Fruit fly (Drosophila melanogaster) whole organism, embryonic: Measurements from ENCODE around the gene CG1703.
A peak's percentile ranks its signal among the peaks of the same experiment; 100 is the strongest.

ENCODE experiments used
- Awh ChIP-seq: fragments of 200-800 bp; sonication (Bioruptor generic); IDR thresholded peaks from 2 replicates; pipeline ENCODE4, ENCODE4 v1.3.6; 2022; ENCODE audit warnings: missing biosample characterization, missing genetic modification characterization
- BEAF-32 ChIP-seq: fragments of 200-800 bp; sonication (Bioruptor generic); optimal IDR thresholded peaks from 3 replicates; lab custom pipeline; 2017; ENCODE audit warnings: missing biosample characterization, missing genetic modification characterization, mild to moderate bottlenecking, moderate library complexity, missing genetic modification reagents
- CG10274 ChIP-seq: fragments of 200-800 bp; sonication (Bioruptor generic); optimal IDR thresholded peaks from 3 replicates; lab custom pipeline; 2017; ENCODE audit warnings: missing biosample characterization, mild to moderate bottlenecking, missing genetic modification characterization
- CG13624 ChIP-seq: fragments of 200-800 bp; sonication (Bioruptor generic); optimal IDR thresholded peaks from 2 replicates; lab custom pipeline; 2016; ENCODE audit warnings: missing biosample characterization, missing genetic modification characterization
- CG15073 ChIP-seq: fragments of 200-800 bp; sonication (Bioruptor generic); optimal IDR thresholded peaks from 2 replicates; lab custom pipeline; 2016; ENCODE audit warnings: missing biosample characterization, missing genetic modification characterization
- CG1602 ChIP-seq: fragments of 200-800 bp; sonication (Bioruptor generic); optimal IDR thresholded peaks from 3 replicates; lab custom pipeline; 2016; ENCODE audit warnings: missing biosample characterization, missing genetic modification characterization
- CG17186 ChIP-seq: fragments of 200-800 bp; sonication (Bioruptor generic); optimal IDR thresholded peaks from 3 replicates; lab custom pipeline; 2017; ENCODE audit warnings: missing biosample characterization, missing genetic modification reagents, missing genetic modification characterization
- CG17359 ChIP-seq: fragments of 200-800 bp; sonication (Bioruptor generic); optimal IDR thresholded peaks from 3 replicates; lab custom pipeline; 2018; ENCODE audit warnings: missing biosample characterization, mild to moderate bottlenecking, missing genetic modification characterization, moderate library complexity
- CG18599 ChIP-seq: fragments of 200-800 bp; sonication (Bioruptor generic); optimal IDR thresholded peaks from 3 replicates; lab custom pipeline; 2017; ENCODE audit warnings: missing biosample characterization, missing genetic modification characterization, mild to moderate bottlenecking, moderate library complexity, missing genetic modification reagents
- CG30403 ChIP-seq: fragments of 200-800 bp; sonication (Bioruptor generic); optimal IDR thresholded peaks from 3 replicates; lab custom pipeline; 2016; ENCODE audit warnings: missing biosample characterization, missing genetic modification characterization
- CG3163 ChIP-seq: fragments of 200-800 bp; sonication (Bioruptor generic); optimal IDR thresholded peaks from 3 replicates; lab custom pipeline; 2016; ENCODE audit warnings: missing biosample characterization, missing genetic modification characterization
- CG34224 ChIP-seq: fragments of 200-800 bp; sonication (Bioruptor generic); IDR thresholded peaks from 3 replicates; pipeline ENCODE4 v1.3.6; 2022; ENCODE audit warnings: missing biosample characterization, missing genetic modification characterization; ENCODE audit not compliant: partially characterized antibody
- CG3838 ChIP-seq: fragments of 200-800 bp; sonication (Bioruptor generic); optimal IDR thresholded peaks from 3 replicates; lab custom pipeline; 2016; ENCODE audit warnings: missing biosample characterization, missing genetic modification characterization
- CG4328 ChIP-seq: fragments of 200-800 bp; sonication (Bioruptor generic); optimal IDR thresholded peaks from 3 replicates; lab custom pipeline; 2017; ENCODE audit warnings: missing biosample characterization, missing genetic modification reagents, missing genetic modification characterization
- CG4424 ChIP-seq: fragments of 200-800 bp; sonication (Bioruptor generic); optimal IDR thresholded peaks from 3 replicates; lab custom pipeline; 2016; ENCODE audit warnings: missing biosample characterization, missing genetic modification characterization
- CG6272 ChIP-seq: fragments of 200-800 bp; sonication (Bioruptor generic); IDR thresholded peaks from 2 replicates; pipeline ENCODE4 v1.3.6; 2022; ENCODE audit warnings: missing biosample characterization, missing genetic modification characterization
- CG6654 ChIP-seq: fragments of 200-800 bp; sonication (Bioruptor generic); optimal IDR thresholded peaks from 2 replicates; lab custom pipeline; 2017; ENCODE audit warnings: missing biosample characterization, mild to moderate bottlenecking, missing genetic modification characterization
- CG6683 ChIP-seq: fragments of 200-800 bp; sonication (Bioruptor generic); optimal IDR thresholded peaks from 2 replicates; lab custom pipeline; 2017; ENCODE audit warnings: missing biosample characterization, mild to moderate bottlenecking, missing genetic modification characterization, missing genetic modification reagents
- CG6791 ChIP-seq: fragments of 200-800 bp; sonication (Bioruptor generic); IDR thresholded peaks from 3 replicates; pipeline ENCODE4 v1.3.6; 2022; ENCODE audit warnings: missing biosample characterization, missing genetic modification characterization; ENCODE audit not compliant: partially characterized antibody
- CG7271 ChIP-seq: fragments of 200-800 bp; sonication (Bioruptor generic); optimal IDR thresholded peaks from 2 replicates; lab custom pipeline; 2018; ENCODE audit warnings: missing biosample characterization, mild to moderate bottlenecking, missing genetic modification characterization, moderate library complexity
- CG7839 ChIP-seq: fragments of 200-800 bp; sonication (Bioruptor generic); optimal IDR thresholded peaks from 3 replicates; lab custom pipeline; 2018; ENCODE audit warnings: missing biosample characterization, mild to moderate bottlenecking, missing genetic modification characterization, moderate library complexity
- CG8924 ChIP-seq: fragments of 200-800 bp; optimal IDR thresholded peaks from 3 replicates; lab custom pipeline; 2019; ENCODE audit warnings: missing biosample characterization, mild to moderate bottlenecking, missing genetic modification characterization, moderate library complexity
- CHES-1-like ChIP-seq: fragments of 200-800 bp; sonication (Bioruptor generic); optimal IDR thresholded peaks from 2 replicates; lab custom pipeline; 2016; ENCODE audit warnings: missing biosample characterization, missing genetic modification characterization
- Dref ChIP-seq: fragments of 200-800 bp; sonication (Bioruptor generic); IDR thresholded peaks from 2 replicates; pipeline ENCODE4 v1.3.6; 2022; ENCODE audit warnings: missing biosample characterization, missing genetic modification characterization
- GATAe ChIP-seq: fragments of 200-800 bp; sonication (Bioruptor generic); conservative IDR thresholded peaks from 2 replicates; pipeline ENCODE4 v1.3.6; 2022; ENCODE audit warnings: missing biosample characterization, missing genetic modification characterization
- HLH4C ChIP-seq: fragments of 200-800 bp; sonication (Bioruptor generic); IDR thresholded peaks from 3 replicates; pipeline ENCODE4 v1.3.6; 2022; ENCODE audit warnings: missing biosample characterization, missing genetic modification characterization; ENCODE audit not compliant: partially characterized antibody
- HmgZ ChIP-seq: fragments of 200-800 bp; sonication (Bioruptor generic); optimal IDR thresholded peaks from 2 replicates; lab custom pipeline; 2018; ENCODE audit warnings: missing biosample characterization, mild to moderate bottlenecking, missing genetic modification characterization
- Neu2 ChIP-seq: fragments of 200-800 bp; sonication (Bioruptor generic); optimal IDR thresholded peaks from 3 replicates; lab custom pipeline; 2016; ENCODE audit warnings: missing biosample characterization, missing genetic modification characterization, borderline replicate concordance
- Poxn ChIP-seq: fragments of 200-800 bp; sonication (Bioruptor generic); IDR thresholded peaks from 2 replicates; pipeline ENCODE4 v1.3.6; 2022; ENCODE audit warnings: missing biosample characterization, missing genetic modification characterization
- Ravus ChIP-seq: fragments of 200-800 bp; sonication (Bioruptor generic); IDR thresholded peaks from 2 replicates; pipeline ENCODE4 v1.3.6; 2022; ENCODE audit warnings: missing biosample characterization, missing genetic modification characterization
- ab ChIP-seq: fragments of 200-800 bp; sonication (Bioruptor generic); optimal IDR thresholded peaks from 2 replicates; lab custom pipeline; 2016; ENCODE audit warnings: missing biosample characterization, missing genetic modification characterization
- bbx ChIP-seq: fragments of 200-800 bp; sonication (Bioruptor generic); IDR thresholded peaks from 2 replicates; pipeline ENCODE4 v1.3.6; 2022; ENCODE audit warnings: missing biosample characterization, missing genetic modification characterization; ENCODE audit not compliant: partially characterized antibody
- bsh ChIP-seq, 2 experiments: fragments of 200-800 bp; sonication (Bioruptor generic); optimal IDR thresholded peaks; 2 replicates each; lab custom pipeline; 2017 to 2018; ENCODE audit warnings: mild to moderate bottlenecking in 2 of 2, missing biosample characterization in 2 of 2, missing genetic modification characterization in 2 of 2, moderate library complexity in 1 of 2
- cad ChIP-seq: fragments of >200 bp; optimal IDR thresholded peaks from 2 replicates; lab custom pipeline; 2017; ENCODE audit warnings: missing biosample characterization, missing genetic modification characterization
- crol ChIP-seq: fragments of 200-800 bp; sonication (Bioruptor generic); IDR thresholded peaks from 2 replicates; pipeline ENCODE4 v1.3.6; 2022; ENCODE audit warnings: missing biosample characterization, missing genetic modification characterization
- fd102C ChIP-seq: fragments of 200-800 bp; sonication (Bioruptor generic); optimal IDR thresholded peaks from 2 replicates; lab custom pipeline; 2018; ENCODE audit warnings: missing biosample characterization, mild to moderate bottlenecking, missing genetic modification characterization, moderate library complexity
- fru ChIP-seq: fragments of >200 bp; optimal IDR thresholded peaks from 2 replicates; lab custom pipeline; 2017
- hb ChIP-seq: fragments of 200-800 bp; sonication (Bioruptor generic); IDR thresholded peaks from 3 replicates; pipeline ENCODE4 v1.3.6; 2022; ENCODE audit warnings: missing biosample characterization, missing genetic modification characterization; ENCODE audit not compliant: partially characterized antibody
- maf-S ChIP-seq: fragments of 200-800 bp; sonication (Bioruptor generic); optimal IDR thresholded peaks from 2 replicates; lab custom pipeline; 2016; ENCODE audit warnings: missing biosample characterization, missing genetic modification characterization
- nmo ChIP-seq: fragments of 200-800 bp; sonication (Bioruptor generic); optimal IDR thresholded peaks from 2 replicates; lab custom pipeline; 2018; ENCODE audit warnings: missing biosample characterization, mild to moderate bottlenecking, missing genetic modification characterization, moderate library complexity
- peb ChIP-seq: fragments of 200-800 bp; sonication (Bioruptor generic); IDR thresholded peaks from 2 replicates; pipeline ENCODE4 v1.3.6; 2022; ENCODE audit warnings: missing biosample characterization, missing genetic modification characterization
- sna ChIP-seq: fragments of 200-800 bp; sonication (Bioruptor generic); IDR thresholded peaks from 2 replicates; pipeline ENCODE4 v1.3.6; 2022; ENCODE audit warnings: missing biosample characterization, missing genetic modification characterization; ENCODE audit not compliant: partially characterized antibody
- ssp ChIP-seq: fragments of 200-800 bp; sonication (Bioruptor generic); IDR thresholded peaks from 2 replicates; pipeline ENCODE4 v1.3.6; 2022; ENCODE audit warnings: missing biosample characterization, missing genetic modification characterization
- ttk ChIP-seq: fragments of 200-800 bp; sonication (Bioruptor generic); IDR thresholded peaks from 2 replicates; pipeline ENCODE4 v2.1.2; 2022; ENCODE audit warnings: missing biosample characterization, missing genetic modification characterization
- tup ChIP-seq: fragments of 200-800 bp; sonication (Bioruptor generic); optimal IDR thresholded peaks from 2 replicates; lab custom pipeline; 2016; ENCODE audit warnings: missing biosample characterization, mild to moderate bottlenecking, missing genetic modification characterization, moderate library complexity
- unc-4 ChIP-seq: fragments of 200-800 bp; sonication (Bioruptor generic); IDR thresholded peaks from 2 replicates; pipeline ENCODE4 v1.3.6; 2022; ENCODE audit warnings: missing biosample characterization, missing genetic modification characterization; ENCODE audit not compliant: partially characterized antibody
- vvl ChIP-seq: fragments of 200-800 bp; sonication (Bioruptor generic); IDR thresholded peaks from 2 replicates; pipeline ENCODE4 v1.3.6; 2022; ENCODE audit warnings: missing biosample characterization, missing genetic modification characterization
- zen2 ChIP-seq: fragments of 200-800 bp; sonication (Bioruptor generic); IDR thresholded peaks from 3 replicates; pipeline ENCODE4 v1.3.6; 2022; ENCODE audit warnings: missing biosample characterization, missing genetic modification characterization; ENCODE audit not compliant: partially characterized antibody

Gene CG1703

DNA sequence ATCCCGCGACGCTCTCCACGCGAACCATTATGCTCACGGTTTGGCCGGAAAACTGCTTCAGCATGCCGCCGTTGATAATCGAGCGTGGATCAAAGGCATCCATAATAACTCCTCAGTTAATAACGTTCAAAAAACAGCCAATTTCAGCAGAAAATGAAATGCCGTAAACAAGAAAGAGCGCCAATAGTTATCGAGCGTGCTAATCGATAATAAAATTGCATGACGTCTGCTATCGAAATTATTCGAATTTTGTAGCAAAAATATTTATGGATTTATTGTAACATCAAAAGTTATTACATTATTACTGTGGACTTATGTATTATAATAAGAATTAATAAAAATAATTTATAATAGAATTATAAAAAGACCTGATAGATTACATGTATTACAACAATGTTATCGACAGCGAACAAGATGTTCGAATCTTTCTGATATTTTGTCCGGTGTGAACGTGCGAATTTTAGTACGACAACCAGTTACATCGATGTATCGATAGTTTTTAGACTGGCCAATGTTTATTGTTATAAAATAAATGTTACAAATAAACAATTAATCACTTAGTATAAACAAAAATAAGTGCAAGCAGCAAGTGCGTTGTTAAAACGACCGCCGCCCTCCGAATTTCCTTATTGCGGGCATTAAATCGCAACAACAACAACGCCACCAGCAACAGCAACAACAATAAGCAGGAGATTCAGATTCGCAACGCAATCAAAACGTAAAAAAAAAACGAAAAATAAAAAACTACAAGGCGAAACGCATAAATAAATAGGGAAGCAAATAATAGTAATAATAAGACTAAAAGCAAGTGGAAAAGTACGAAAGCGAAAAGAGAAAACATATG is 4.1 kb downstream of the CG1703 start, which contains the start of the genes RPA3 and Met (continued):
- no peak for TF ChIP-seq CG30403 (GFP tag; lab: Kevin White, UChicago)
- TF ChIP-seq CG4328 (GFP tag; lab: Kevin White, UChicago), result no peak
- TF ChIP-seq CG17186 (GFP tag; lab: Kevin White, UChicago), result no peak
- TF ChIP-seq CG6791 (GFP tag; lab: Robert Waterston, UW), result peak; percentile 52; the same call in 1 of the 3 replicates
- peak; percentile 76 for TF ChIP-seq bbx (GFP tag; lab: Robert Waterston, UW)
- no peak for TF ChIP-seq CG15073
- peak; percentile 71; the same call in 1 of the 3 replicates for TF ChIP-seq hb (GFP tag; lab: Robert Waterston, UW)
- no peak for TF ChIP-seq GATAe
- TF ChIP-seq CG10274 (GFP tag; lab: Kevin White, UChicago), result no peak
- no peak for TF ChIP-seq cad (GFP tag; lab: Kevin White, UChicago)
- TF ChIP-seq CG6272 (GFP tag; lab: Robert Waterston, UW), result no peak
- TF ChIP-seq CHES-1-like (GFP tag; lab: Kevin White, UChicago), result no peak
- TF ChIP-seq CG17359 (tag; lab: Kevin White, UChicago), result no peak
- no peak for TF ChIP-seq peb (GFP tag; lab: Robert Waterston, UW)
- TF ChIP-seq crol, result no peak
- no peak for TF ChIP-seq CG1602 (GFP tag; lab: Kevin White, UChicago)
- no peak for TF ChIP-seq bsh (GFP tag; optimal IDR thresholded peaks at IDR 0.05; lab: Kevin White, UChicago)
- no peak for TF ChIP-seq Awh (GFP tag; lab: Robert Waterston, UW)
- TF ChIP-seq CG7271, result no peak
- TF ChIP-seq HmgZ (tag; lab: Kevin White, UChicago), result no peak
- no peak for TF ChIP-seq Neu2
- no peak for TF ChIP-seq vvl (GFP tag; lab: Robert Waterston, UW)
- no peak for TF ChIP-seq fru
- TF ChIP-seq CG3838, result no peak
- TF ChIP-seq unc-4, result peak; percentile 74
- TF ChIP-seq CG34224 (GFP tag; lab: Robert Waterston, UW), result peak; percentile 65; the same call in 2 of the 3 replicates
- TF ChIP-seq tup (GFP tag; lab: Kevin White, UChicago), result no peak
- TF ChIP-seq CG8924 (tag; lab: Kevin White, UChicago), result peak; percentile 47
- TF ChIP-seq CG6683 (GFP tag; lab: Kevin White, UChicago), result no peak
- no peak for TF ChIP-seq Poxn (GFP tag; lab: Robert Waterston, UW)
- TF ChIP-seq nmo (GFP tag; lab: Kevin White, UChicago), result peak; percentile 38
- TF ChIP-seq CG4424, result no peak
- TF ChIP-seq CG13624 (GFP tag; lab: Kevin White, UChicago), result peak; percentile 22
- peak; percentile 67 for TF ChIP-seq ssp
- peak; percentile 77 for TF ChIP-seq sna (GFP tag; lab: Robert Waterston, UW)
- TF ChIP-seq CG6654 (GFP tag; lab: Kevin White, UChicago), result no peak
- no peak for TF ChIP-seq fd102C (GFP tag; lab: Kevin White, UChicago)
- TF ChIP-seq ab (GFP tag; lab: Kevin White, UChicago), result no peak
- TF ChIP-seq ttk (GFP tag; lab: Robert Waterston, UW), result no peak
- peak; percentile 72 for TF ChIP-seq Dref (GFP tag; lab: Robert Waterston, UW)
- TF ChIP-seq zen2 (GFP tag; lab: Robert Waterston, UW), result peak; percentile 24; the same call in 1 of the 3 replicates
- TF ChIP-seq Ravus (GFP tag; lab: Robert Waterston, UW), result no peak
- no peak for TF ChIP-seq CG7839 (tag; lab: Kevin White, UChicago)
- no peak for TF ChIP-seq CG3163 (GFP tag; lab: Kevin White, UChicago)
- peak; percentile 72 for TF ChIP-seq BEAF-32 (GFP tag; lab: Kevin White, UChicago)
- no peak for TF ChIP-seq CG18599 (GFP tag; lab: Kevin White, UChicago)
- TF ChIP-seq HLH4C, result peak; percentile 61; the same call in 1 of the 3 replicates
- no peak for TF ChIP-seq maf-S
